Worm (Caenorhabditis elegans) whole organism, L3 larva: Measurements from ENCODE around the gene mif-2.

Experiments
- R02D3.7 ChIP-seq: fragments of 150-350 bp; optimal IDR thresholded peaks from 2 replicates; lab custom pipeline; 2014; ENCODE audit warnings: missing biosample characterization, missing genetic modification characterization
- ZK546.5 ChIP-seq: sonication (generic microtip); optimal IDR thresholded peaks from 2 replicates; lab custom pipeline; 2017; ENCODE audit warnings: missing biosample characterization, missing genetic modification characterization
- ama-1 ChIP-seq: fragments of 150-350 bp; optimal IDR thresholded peaks from 2 replicates; lab custom pipeline; 2018
- ceh-28 ChIP-seq: fragments of 150-350 bp; optimal IDR thresholded peaks from 2 replicates; lab custom pipeline; 2014; ENCODE audit warnings: missing biosample characterization, missing genetic modification reagents, missing genetic modification characterization
- ceh-82 ChIP-seq: fragments of 150-350 bp; optimal IDR thresholded peaks from 2 replicates; lab custom pipeline; 2014; ENCODE audit warnings: missing biosample characterization, missing genetic modification characterization
- egl-5 ChIP-seq: fragments of 150-350 bp; optimal IDR thresholded peaks from 2 replicates; lab custom pipeline; 2017; ENCODE audit warnings: missing biosample characterization, missing genetic modification reagents, missing genetic modification characterization, inconsistent platforms
- elt-1 ChIP-seq: fragments of 150-350 bp; optimal IDR thresholded peaks from 2 replicates; lab custom pipeline; 2014; ENCODE audit warnings: missing biosample characterization, missing genetic modification characterization
- elt-2 ChIP-seq: sonication (generic microtip); optimal IDR thresholded peaks from 2 replicates; lab custom pipeline; 2016; ENCODE audit warnings: missing genetic modification reagents, mild to moderate bottlenecking, missing genetic modification characterization, missing compliant biosample characterization
- elt-3 ChIP-seq, 3 experiments: fragments of 150-350 bp in 1 of 3; sonication (generic microtip) in 2 of 3; optimal IDR thresholded peaks; 2 replicates in 2 of 3; 4 replicates in 1 of 3; lab custom pipeline; 2014 to 2017; ENCODE audit warnings: missing biosample characterization in 3 of 3, missing genetic modification characterization in 3 of 3
- eor-1 ChIP-seq, 2 experiments: fragments of 150-350 bp; optimal IDR thresholded peaks; 2 replicates each; lab custom pipeline; 2014 to 2018; ENCODE audit warnings: missing biosample characterization in 2 of 2, missing genetic modification characterization in 2 of 2
- fkh-10 ChIP-seq: sonication (generic microtip); optimal IDR thresholded peaks from 2 replicates; lab custom pipeline; 2017; ENCODE audit warnings: missing biosample characterization, missing genetic modification reagents, missing genetic modification characterization
- fkh-2 ChIP-seq: fragments of 150-350 bp; optimal IDR thresholded peaks from 2 replicates; lab custom pipeline; 2014; ENCODE audit warnings: missing biosample characterization, missing genetic modification reagents, missing genetic modification characterization
- hmg-11 ChIP-seq: sonication (generic microtip); optimal IDR thresholded peaks from 2 replicates; lab custom pipeline; 2016; ENCODE audit warnings: missing genetic modification characterization, missing compliant biosample characterization
- jun-1 ChIP-seq: fragments of 150-350 bp; optimal IDR thresholded peaks from 2 replicates; lab custom pipeline; 2014; ENCODE audit warnings: missing biosample characterization, missing genetic modification reagents, missing genetic modification characterization
- lin-15B ChIP-seq: fragments of 150-350 bp; optimal IDR thresholded peaks from 2 replicates; lab custom pipeline; 2014; ENCODE audit warnings: missing biosample characterization, missing genetic modification characterization
- lin-39 ChIP-seq: fragments of 150-350 bp; optimal IDR thresholded peaks from 2 replicates; lab custom pipeline; 2018; ENCODE audit warnings: missing biosample characterization, missing genetic modification reagents, missing genetic modification characterization
- mdl-1 ChIP-seq: fragments of 150-350 bp; optimal IDR thresholded peaks from 2 replicates; lab custom pipeline; 2014; ENCODE audit warnings: missing biosample characterization, missing genetic modification characterization
- mml-1 ChIP-seq: fragments of 150-350 bp; sonication (generic microtip); optimal IDR thresholded peaks from 3 replicates; lab custom pipeline; 2014; ENCODE audit warnings: missing biosample characterization, missing genetic modification characterization
- nfya-1 ChIP-seq: sonication (generic microtip); optimal IDR thresholded peaks from 2 replicates; lab custom pipeline; 2017; ENCODE audit warnings: missing genetic modification characterization, mild to moderate bottlenecking, missing compliant biosample characterization, antibody characterized with exemption, moderate library complexity; ENCODE audit not compliant: insufficient read depth
- nhr-12 ChIP-seq: fragments of 150-350 bp; optimal IDR thresholded peaks from 2 replicates; lab custom pipeline; 2014; ENCODE audit warnings: missing biosample characterization, missing genetic modification characterization
- nhr-23 ChIP-seq: fragments of 150-350 bp; optimal IDR thresholded peaks from 2 replicates; lab custom pipeline; 2014; ENCODE audit warnings: missing biosample characterization, missing genetic modification reagents, missing genetic modification characterization
- nhr-28 ChIP-seq: fragments of 150-350 bp; optimal IDR thresholded peaks from 2 replicates; lab custom pipeline; 2014; ENCODE audit warnings: missing biosample characterization, missing genetic modification characterization
- nhr-43 ChIP-seq: sonication (generic microtip); optimal IDR thresholded peaks from 2 replicates; lab custom pipeline; 2016; ENCODE audit warnings: mild to moderate bottlenecking, missing genetic modification characterization, missing compliant biosample characterization; ENCODE audit not compliant: poor library complexity, severe bottlenecking
- nhr-67 ChIP-seq: fragments of 150-350 bp; optimal IDR thresholded peaks from 2 replicates; lab custom pipeline; 2014; ENCODE audit warnings: missing biosample characterization, missing genetic modification characterization
- nhr-77 ChIP-seq: fragments of 150-350 bp; optimal IDR thresholded peaks from 2 replicates; lab custom pipeline; 2014; ENCODE audit warnings: missing biosample characterization, missing genetic modification characterization
- pha-4 ChIP-seq: fragments of 150-350 bp; optimal IDR thresholded peaks from 2 replicates; lab custom pipeline; 2014; ENCODE audit warnings: missing biosample characterization, missing genetic modification reagents, missing genetic modification characterization
- pqm-1 ChIP-seq: fragments of 150-350 bp; optimal IDR thresholded peaks from 2 replicates; lab custom pipeline; 2017; ENCODE audit warnings: missing biosample characterization, missing genetic modification characterization, inconsistent platforms
- sea-2 ChIP-seq: fragments of 150-350 bp; sonication (generic microtip); optimal IDR thresholded peaks from 4 replicates; lab custom pipeline; 2014; ENCODE audit warnings: missing biosample characterization, missing genetic modification reagents, missing genetic modification characterization
- skn-1 ChIP-seq: fragments of 150-350 bp; optimal IDR thresholded peaks from 2 replicates; lab custom pipeline; 2014; ENCODE audit warnings: missing biosample characterization, missing genetic modification characterization
- snpc-4 ChIP-seq: fragments of 150-350 bp; optimal IDR thresholded peaks from 2 replicates; lab custom pipeline; 2014; ENCODE audit warnings: missing biosample characterization, missing genetic modification characterization
- tbx-2 ChIP-seq: sonication (generic microtip); optimal IDR thresholded peaks from 2 replicates; lab custom pipeline; 2016; ENCODE audit warnings: mild to moderate bottlenecking, missing genetic modification characterization, missing compliant biosample characterization
- zag-1 ChIP-seq: fragments of 150-350 bp; optimal IDR thresholded peaks from 2 replicates; lab custom pipeline; 2014; ENCODE audit warnings: missing biosample characterization, missing genetic modification characterization
- ztf-11 ChIP-seq: fragments of 150-350 bp; optimal IDR thresholded peaks from 2 replicates; lab custom pipeline; 2014; ENCODE audit warnings: missing biosample characterization, missing genetic modification characterization
- ztf-4 ChIP-seq: fragments of 150-350 bp; optimal IDR thresholded peaks from 2 replicates; lab custom pipeline; 2014; ENCODE audit warnings: missing biosample characterization, missing genetic modification characterization

mif-2 gene

DNA sequence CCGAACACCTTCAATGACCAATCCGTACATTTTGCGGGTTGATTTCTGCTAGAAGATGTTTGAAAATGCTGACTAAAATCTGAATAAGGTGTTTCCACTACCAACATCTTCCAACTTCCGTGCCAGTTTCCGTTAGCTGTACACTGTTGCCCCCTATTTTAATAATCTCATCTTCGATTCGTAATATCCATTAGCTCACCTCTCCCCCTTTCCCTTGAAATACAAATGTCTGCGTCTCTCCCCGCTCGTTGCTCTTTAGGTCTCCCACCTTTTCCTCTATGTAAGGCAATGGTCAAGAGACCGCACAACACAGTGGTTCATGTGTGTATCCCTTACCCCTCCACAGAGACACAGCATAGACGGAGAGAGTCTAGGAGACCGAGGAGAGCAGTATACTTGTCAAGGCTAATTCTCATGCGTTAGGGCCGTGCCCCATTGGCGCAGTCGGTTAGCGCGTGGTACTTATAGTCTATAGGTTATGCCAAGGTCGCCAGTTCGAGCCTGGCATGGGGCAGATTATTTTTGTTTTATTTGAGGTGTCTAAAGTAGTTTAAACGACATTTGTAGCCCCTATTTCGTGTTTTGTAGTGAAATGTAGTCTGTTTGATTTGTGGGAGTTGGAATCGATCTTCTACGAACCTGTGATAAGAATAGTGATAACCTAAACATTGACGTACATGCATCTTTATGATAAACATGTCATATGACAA lies 23.6 kb upstream of the mif-2 start, which contains the start of gene gcy-33 (continued):
- TF ChIP-seq snpc-4 (tag; lab: Kevin White, UChicago), result peak; percentile 30
- peak; percentile 81 for TF ChIP-seq lin-39 (tag; lab: Kevin White, UChicago)
- TF ChIP-seq nhr-77 (tag; lab: Kevin White, UChicago), result peak; percentile 36
- TF ChIP-seq ceh-28, result peak; percentile 67
- TF ChIP-seq, all 47 proteins: peak for 24

DNA sequence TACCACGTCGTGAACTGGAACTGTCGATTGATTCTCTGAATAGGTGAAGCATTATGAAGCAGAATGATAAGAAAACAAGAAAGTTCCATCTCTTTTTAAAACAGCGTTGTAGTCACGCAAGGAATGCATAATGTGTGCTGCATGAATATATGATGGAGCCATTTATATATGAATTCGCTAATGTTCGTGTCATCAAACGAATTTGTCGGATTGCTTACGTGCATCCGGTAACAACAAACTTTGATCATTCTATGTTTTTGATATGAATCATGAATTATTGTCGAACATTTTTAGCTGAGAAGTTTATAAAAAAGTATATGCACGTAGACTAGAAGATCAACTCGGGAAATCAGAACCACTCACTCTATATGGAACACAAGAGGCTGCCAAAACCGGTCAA lies 19.1 kb upstream of the mif-2 start:
- TF ChIP-seq fkh-10 (GFP tag; lab: Kevin White, UChicago), result no peak
- TF ChIP-seq ztf-11, result no peak
- no peak for TF ChIP-seq tbx-2 (tag; lab: Kevin White, UChicago)
- TF ChIP-seq sea-2 (GFP tag; lab: Kevin White, UChicago), result no peak
- no peak for TF ChIP-seq pha-4 (tag; lab: Kevin White, UChicago)
- TF ChIP-seq hmg-11, result no peak
- TF ChIP-seq ztf-4 (tag; lab: Kevin White, UChicago), result no peak
- no peak for TF ChIP-seq egl-5 (tag; lab: Kevin White, UChicago)
- no peak for TF ChIP-seq lin-39 (tag; lab: Kevin White, UChicago)
- no peak for TF ChIP-seq eor-1 (tag; optimal IDR thresholded peaks at IDR 0.05; lab: Kevin White, UChicago)
- no peak for TF ChIP-seq elt-1 (tag; lab: Kevin White, UChicago)
- TF ChIP-seq nhr-43 (tag; lab: Kevin White, UChicago), result no peak
- TF ChIP-seq nhr-77 (tag; lab: Kevin White, UChicago), result no peak
- TF ChIP-seq zag-1 (tag; lab: Kevin White, UChicago), result no peak
- TF ChIP-seq fkh-2 (tag; lab: Kevin White, UChicago), result no peak
- no peak for TF ChIP-seq nhr-28 (tag; lab: Kevin White, UChicago)
- no peak for TF ChIP-seq nhr-12 (tag; lab: Kevin White, UChicago)
- TF ChIP-seq ama-1 (lab: Kevin White, UChicago), result no peak
- TF ChIP-seq ceh-82 (tag; lab: Kevin White, UChicago), result no peak
- TF ChIP-seq nhr-23, result no peak

DNA sequence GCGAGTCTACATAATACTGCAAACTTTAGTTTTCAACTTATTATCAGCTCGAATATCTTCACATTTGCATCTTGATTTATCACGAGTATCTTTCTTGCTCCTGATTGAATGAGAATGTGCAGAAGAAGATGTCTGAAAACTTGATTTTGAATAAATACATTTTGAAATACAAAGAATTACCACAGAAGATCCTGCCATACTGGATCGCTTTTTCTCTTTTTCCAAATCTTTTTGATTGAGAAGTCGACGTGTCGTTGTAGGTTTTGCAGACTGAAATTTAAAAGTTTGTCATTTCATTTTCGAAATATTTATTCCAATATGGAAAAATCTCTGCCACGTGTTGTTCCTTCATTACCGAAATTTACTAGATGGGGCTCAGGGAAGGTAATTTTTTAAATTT lies 17.6 kb upstream of the mif-2 start, which contains the start of gene C52E4.12:
Gene C52E4.12, plus strand, starts transcription at position 301 of the 400 bp plus-strand sequence.
- TF ChIP-seq elt-3 (tag; optimal IDR thresholded peaks at IDR 0.05; lab: Kevin White, UChicago) (no peak), sea-2 (GFP tag; lab: Kevin White, UChicago) (no peak), R02D3.7 (tag; lab: Kevin White, UChicago) (no peak), mdl-1 (tag; lab: Kevin White, UChicago) (no peak), mml-1 (tag; lab: Kevin White, UChicago) (no peak), nhr-12 (tag; lab: Kevin White, UChicago) (no peak), elt-2 (tag; lab: Kevin White, UChicago) (no peak), nhr-67 (no peak), jun-1 (tag; lab: Kevin White, UChicago) (no peak), skn-1 (tag; lab: Kevin White, UChicago) (no peak)

DNA sequence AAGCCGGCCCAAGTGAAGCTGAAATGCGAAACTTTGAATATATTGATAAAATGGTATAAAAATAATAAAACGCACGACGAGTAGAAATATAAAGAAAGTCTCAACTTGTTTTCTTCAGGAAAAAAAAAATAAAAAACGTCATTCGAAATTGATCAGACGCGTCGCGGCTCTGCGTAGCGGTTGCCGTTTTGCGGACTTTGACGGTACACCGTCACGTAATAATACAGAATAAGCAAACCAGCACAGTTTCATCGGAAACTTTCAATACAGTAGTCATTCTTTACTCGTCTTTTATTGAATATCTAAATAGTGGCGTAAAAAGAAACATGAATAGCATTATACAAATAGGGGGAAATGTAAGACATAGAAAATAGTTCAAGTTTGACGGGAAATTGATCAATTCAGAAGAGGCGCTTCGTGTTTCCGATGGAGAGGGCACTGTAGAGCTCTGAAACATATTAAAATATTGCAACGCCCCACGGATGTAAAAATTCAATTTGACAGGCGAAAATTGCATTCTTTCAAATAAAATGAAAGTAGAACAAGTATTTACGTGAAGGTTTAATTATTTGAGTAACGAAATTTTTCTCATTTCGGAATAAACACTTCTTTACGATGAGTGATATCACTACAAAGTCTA lies 15.6 kb upstream of the mif-2 start, which contains the start of the genes cyl-1 and C52E4.7:
Gene cyl-1, minus strand, starts transcription at position 18 of the 640 bp plus-strand sequence.
Gene C52E4.7, plus strand, starts transcription at position 590 of the 640 bp plus-strand sequence.
- TF ChIP-seq pha-4 (tag; lab: Kevin White, UChicago) (peak; percentile 77), nhr-23 (peak; percentile 47), snpc-4 (tag; lab: Kevin White, UChicago) (peak; percentile 73), nhr-77 (tag; lab: Kevin White, UChicago) (no peak), ZK546.5 (tag; lab: Kevin White, UChicago) (no peak), nfya-1 (tag; lab: Kevin White, UChicago) (peak; percentile 77), elt-2 (tag; lab: Kevin White, UChicago) (peak; percentile 37), lin-15B (peak; percentile 67), hmg-11 (peak; percentile 46), pqm-1 (peak; percentile 36)
